Worm (Caenorhabditis elegans): ENCODE measurements around the gene C31H1.1.

The C31H1.1 gene

ce11 chrIV:5761211-5761907, 35.9 kb upstream of the C31H1.1 start:
- TF ChIP-seq nhr-76 (tag; optimal IDR thresholded peaks at IDR 0.05) (no peak), mep-1 (tag; optimal IDR thresholded peaks at IDR 0.05) (no peak), elt-1 (tag; optimal IDR thresholded peaks at IDR 0.05; ENCODE audit: borderline replicate concordance, insufficient read depth) (peak; percentile 85), lin-13 (tag; optimal IDR thresholded peaks at IDR 0.05) (no peak), ztf-11 (tag; optimal IDR thresholded peaks at IDR 0.05) (no peak)

ce11 chrIV:5762770-5763169, 34.5 kb upstream of the C31H1.1 start:
- TF ChIP-seq ceh-39 (tag; optimal IDR thresholded peaks at IDR 0.05), result no peak
- TF ChIP-seq snpc-4 (tag; optimal IDR thresholded peaks at IDR 0.05), result no peak
- TF ChIP-seq ceh-83 (GFP tag; optimal IDR thresholded peaks at IDR 0.05), result no peak
- TF ChIP-seq zip-8 (tag; optimal IDR thresholded peaks at IDR 0.05), result no peak
- no peak for TF ChIP-seq nhr-237 (tag; optimal IDR thresholded peaks at IDR 0.05)
- TF ChIP-seq mab-5 (tag; optimal IDR thresholded peaks at IDR 0.05), result no peak
- TF ChIP-seq lin-32 (GFP tag; optimal IDR thresholded peaks at IDR 0.05), result no peak
- TF ChIP-seq mep-1 (tag; optimal IDR thresholded peaks at IDR 0.05), result no peak

DNA sequence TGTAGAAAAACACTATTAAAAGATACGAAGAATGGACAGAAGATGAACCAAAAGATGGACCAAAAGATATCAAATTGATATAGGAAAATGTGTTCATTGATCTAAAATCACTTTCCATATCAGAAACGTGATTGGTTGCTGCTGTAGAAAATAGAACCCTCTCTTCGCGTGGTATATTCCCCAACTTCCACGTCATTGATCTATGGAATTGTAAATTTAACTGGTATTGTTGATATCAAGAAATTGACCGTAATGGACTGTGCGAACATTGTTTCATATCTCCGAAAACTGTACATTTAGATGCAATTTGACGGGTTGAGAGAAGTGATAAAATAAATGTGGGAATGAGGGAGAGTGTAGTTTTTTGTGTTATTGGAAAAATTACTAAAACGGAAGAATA, 32.9 kb upstream of the C31H1.1 start:
- no peak for TF ChIP-seq blmp-1 (tag; optimal IDR thresholded peaks at IDR 0.05)
- no peak for TF ChIP-seq unc-120 (tag; optimal IDR thresholded peaks at IDR 0.05; ENCODE audit: poor library complexity, severe bottlenecking)
- no peak for TF ChIP-seq sptf-1 (tag; optimal IDR thresholded peaks at IDR 0.05)
- no peak for TF ChIP-seq sem-2 (GFP tag; optimal IDR thresholded peaks at IDR 0.05)
- TF ChIP-seq ztf-11 (tag; optimal IDR thresholded peaks at IDR 0.05), result no peak
- no peak for TF ChIP-seq snpc-4 (tag; optimal IDR thresholded peaks at IDR 0.05)
- TF ChIP-seq unc-39 (tag; optimal IDR thresholded peaks at IDR 0.05), result no peak
- no peak for TF ChIP-seq mep-1 (tag; optimal IDR thresholded peaks at IDR 0.05)

DNA sequence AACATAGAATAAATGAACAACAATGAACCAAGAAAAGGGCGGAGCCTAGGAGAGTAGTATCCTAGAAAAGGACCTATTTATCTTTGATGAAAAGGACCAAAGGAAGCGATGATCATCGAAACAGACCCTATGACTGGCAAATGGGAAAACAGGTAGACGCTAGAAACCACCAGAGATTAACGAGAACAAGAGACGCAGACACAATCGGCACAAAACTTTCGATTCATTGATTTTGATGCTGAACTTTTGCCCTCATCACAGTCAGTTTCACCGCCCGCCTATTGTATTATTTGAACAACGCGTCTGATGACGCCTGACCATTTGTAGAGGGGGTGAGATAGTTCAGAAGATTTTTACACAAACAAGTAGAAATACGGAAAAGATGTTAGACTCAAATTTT, 31.6 kb upstream of the C31H1.1 start:
- TF ChIP-seq M03D4.4 (tag; optimal IDR thresholded peaks at IDR 0.05), result no peak
- no peak for TF ChIP-seq lin-32 (GFP tag; optimal IDR thresholded peaks at IDR 0.05)
- TF ChIP-seq ztf-11 (tag; optimal IDR thresholded peaks at IDR 0.05), result no peak
- no peak for TF ChIP-seq nhr-76 (tag; optimal IDR thresholded peaks at IDR 0.05)
- no peak for TF ChIP-seq drap-1 (GFP tag; optimal IDR thresholded peaks at IDR 0.05)
- TF ChIP-seq cnd-1 (tag; optimal IDR thresholded peaks at IDR 0.05), result no peak
- TF ChIP-seq lin-13 (tag; optimal IDR thresholded peaks at IDR 0.05), result no peak
- no peak for TF ChIP-seq elt-1 (tag; optimal IDR thresholded peaks at IDR 0.05; ENCODE audit: borderline replicate concordance, insufficient read depth)
- TF ChIP-seq nhr-237 (tag; optimal IDR thresholded peaks at IDR 0.05), result no peak
- TF ChIP-seq sptf-1 (tag; optimal IDR thresholded peaks at IDR 0.05), result no peak
- no peak for TF ChIP-seq nhr-12 (tag; optimal IDR thresholded peaks at IDR 0.05)
- TF ChIP-seq mep-1 (tag; optimal IDR thresholded peaks at IDR 0.05), result no peak
- TF ChIP-seq mab-5 (tag; optimal IDR thresholded peaks at IDR 0.05), result no peak
- TF ChIP-seq pha-4 (tag; optimal IDR thresholded peaks at IDR 0.05), result no peak
- TF ChIP-seq ceh-43 (GFP tag; optimal IDR thresholded peaks at IDR 0.05), result no peak
- TF ChIP-seq unc-120 (tag; optimal IDR thresholded peaks at IDR 0.05; ENCODE audit: poor library complexity, severe bottlenecking), result no peak

- peak; percentile 49 for TF ChIP-seq elt-1 (tag; optimal IDR thresholded peaks at IDR 0.05; ENCODE audit: borderline replicate concordance, insufficient read depth)
- TF ChIP-seq sptf-1 (tag; optimal IDR thresholded peaks at IDR 0.05), result no peak
These were observed 30.4 kb upstream of the C31H1.1 start for ce11 chrIV:5766804-5767203.

DNA sequence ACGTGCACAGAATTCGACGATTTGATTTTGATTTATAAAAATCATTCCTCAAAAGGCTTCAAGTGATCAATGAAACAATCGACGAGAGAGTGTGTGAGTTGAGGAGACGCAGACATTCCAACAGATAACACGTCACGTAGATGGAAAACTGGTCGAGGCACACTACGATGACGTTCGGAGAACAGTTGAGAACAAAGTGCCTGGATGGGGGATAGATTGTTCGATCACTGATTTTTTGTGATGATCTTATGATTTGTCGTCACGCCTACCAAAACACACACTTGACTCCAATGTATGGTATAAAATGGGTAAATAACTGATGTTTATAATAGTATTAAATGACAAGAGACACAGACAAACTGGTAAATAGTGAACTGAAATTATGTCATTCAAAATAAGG, 18.9 kb upstream of the C31H1.1 start:
- no peak for TF ChIP-seq tbx-8 (GFP tag; optimal IDR thresholded peaks at IDR 0.05)
- no peak for TF ChIP-seq nhr-76 (tag; optimal IDR thresholded peaks at IDR 0.05)
- no peak for TF ChIP-seq hlh-1 (tag; optimal IDR thresholded peaks at IDR 0.05)
- TF ChIP-seq lin-32 (GFP tag; optimal IDR thresholded peaks at IDR 0.05), result no peak
- TF ChIP-seq mab-5 (tag; optimal IDR thresholded peaks at IDR 0.05), result no peak
- TF ChIP-seq sem-2 (GFP tag; optimal IDR thresholded peaks at IDR 0.05), result no peak
- TF ChIP-seq M03D4.4 (tag; optimal IDR thresholded peaks at IDR 0.05), result no peak
- TF ChIP-seq unc-120 (tag; optimal IDR thresholded peaks at IDR 0.05; ENCODE audit: poor library complexity, severe bottlenecking), result no peak
- TF ChIP-seq lin-13 (tag; optimal IDR thresholded peaks at IDR 0.05), result no peak
- TF ChIP-seq snpc-4 (tag; optimal IDR thresholded peaks at IDR 0.05), result no peak
- no peak for TF ChIP-seq mep-1 (tag; optimal IDR thresholded peaks at IDR 0.05)
- no peak for TF ChIP-seq ham-2 (GFP tag; optimal IDR thresholded peaks at IDR 0.05)
- no peak for TF ChIP-seq nhr-28 (tag; optimal IDR thresholded peaks at IDR 0.05)
- TF ChIP-seq pha-4 (tag; optimal IDR thresholded peaks at IDR 0.05), result no peak
- no peak for TF ChIP-seq unc-39 (tag; optimal IDR thresholded peaks at IDR 0.05)
- TF ChIP-seq bed-3 (GFP tag; optimal IDR thresholded peaks at IDR 0.05), result no peak
- no peak for TF ChIP-seq cnd-1 (tag; optimal IDR thresholded peaks at IDR 0.05)
